Worm (Caenorhabditis elegans) whole organism, midembryonic: Measurements from ENCODE around the gene Y22D7AL.3.

Experiments
- T22C8.4 ChIP-seq: fragments of 200-800 bp; sonication (Bioruptor generic); IDR thresholded peaks from 2 replicates; pipeline ENCODE4 v1.3.6; 2022; ENCODE audit warnings: missing genetic modification characterization, missing compliant biosample characterization
- cog-1 ChIP-seq: sonication (generic microtip); optimal IDR thresholded peaks from 2 replicates; lab custom pipeline; 2016; ENCODE audit warnings: missing genetic modification characterization, missing compliant biosample characterization
- flt-1 ChIP-seq: fragments of 200-800 bp; sonication (Bioruptor generic); IDR thresholded peaks from 2 replicates; pipeline ENCODE4 v1.3.6; 2022; ENCODE audit warnings: missing genetic modification characterization, missing compliant biosample characterization
- klf-2 ChIP-seq: fragments of 200-800 bp; sonication (Bioruptor generic); conservative IDR thresholded peaks from 2 replicates; pipeline ENCODE4 v1.3.6; 2022; ENCODE audit warnings: missing genetic modification reagents, missing genetic modification characterization, missing compliant biosample characterization
- med-1 ChIP-seq: sonication (generic microtip); optimal IDR thresholded peaks from 2 replicates; lab custom pipeline; 2017; ENCODE audit warnings: missing genetic modification characterization, mild to moderate bottlenecking, missing compliant biosample characterization, antibody characterized with exemption, missing genetic modification reagents; ENCODE audit not compliant: insufficient read depth
- ref-1 ChIP-seq: fragments of 200-800 bp; sonication (Bioruptor generic); conservative IDR thresholded peaks from 2 replicates; pipeline ENCODE4 v1.3.6; 2022; ENCODE audit warnings: missing genetic modification reagents, missing genetic modification characterization, missing compliant biosample characterization
- tab-1 ChIP-seq: fragments of 200-800 bp; sonication (Bioruptor generic); IDR thresholded peaks from 2 replicates; pipeline ENCODE4 v1.3.6; 2022; ENCODE audit warnings: missing genetic modification characterization, missing compliant biosample characterization
- ztf-23 ChIP-seq: fragments of 200-800 bp; sonication (Bioruptor generic); IDR thresholded peaks from 2 replicates; pipeline ENCODE4 v1.3.6; 2022; ENCODE audit warnings: missing genetic modification reagents, missing genetic modification characterization, missing compliant biosample characterization
- ztf-29 ChIP-seq: fragments of 200-800 bp; sonication (Bioruptor generic); IDR thresholded peaks from 2 replicates; pipeline ENCODE4 v1.3.6; 2022; ENCODE audit warnings: missing genetic modification reagents, missing genetic modification characterization, missing compliant biosample characterization

Gene Y22D7AL.3

DNA sequence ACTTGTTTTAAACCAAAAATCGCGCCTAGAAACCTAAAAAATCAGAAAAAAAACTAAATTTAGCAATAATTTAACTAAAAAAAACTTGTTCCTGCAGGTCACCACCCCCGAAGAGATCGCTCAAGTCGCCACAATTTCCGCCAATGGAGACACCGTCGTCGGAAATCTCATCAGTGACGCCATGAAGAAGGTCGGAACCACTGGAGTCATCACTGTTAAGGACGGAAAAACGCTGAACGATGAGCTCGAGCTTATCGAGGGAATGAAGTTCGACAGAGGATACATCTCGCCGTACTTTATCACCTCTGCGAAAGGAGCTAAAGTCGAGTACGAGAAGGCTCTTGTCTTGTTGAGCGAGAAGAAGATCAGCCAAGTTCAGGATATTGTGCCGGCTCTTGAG, 19.9 kb upstream of the Y22D7AL.3 start:
- TF ChIP-seq flt-1 = no peak

ce11 chrIII:1622329-1622728, 18.9 kb upstream of the Y22D7AL.3 start:
- no peak for TF ChIP-seq ztf-23
- no peak for TF ChIP-seq T22C8.4
- TF ChIP-seq cog-1 (tag; lab: Kevin White, UChicago) = no peak
- TF ChIP-seq tab-1 (GFP tag; lab: Robert Waterston, UW) = no peak
- no peak for TF ChIP-seq klf-2
- TF ChIP-seq ref-1 (GFP tag; lab: Robert Waterston, UW) = no peak

ce11 chrIII:1625660-1626275, 15.5 kb upstream of the Y22D7AL.3 start:
- TF ChIP-seq ztf-23 = no peak
- TF ChIP-seq T22C8.4 = no peak
- TF ChIP-seq tab-1 (GFP tag; lab: Robert Waterston, UW) = no peak
- no peak for TF ChIP-seq ref-1 (GFP tag; lab: Robert Waterston, UW)
- no peak for TF ChIP-seq flt-1
- TF ChIP-seq klf-2 = no peak

ce11 chrIII:1626524-1626923, 14.7 kb upstream of the Y22D7AL.3 start, which contains the start of gene Y22D7AL.4:
Gene Y22D7AL.4 (plus strand): TSS chrIII:1626632.
- TF ChIP-seq flt-1 (no peak), ref-1 (GFP tag; lab: Robert Waterston, UW) (no peak), ztf-23 (no peak), cog-1 (tag; lab: Kevin White, UChicago) (no peak), med-1 (GFP tag; lab: Kevin White, UChicago) (no peak)

- TF ChIP-seq ztf-23 = no peak
- no peak for TF ChIP-seq ztf-29 (GFP tag; lab: Robert Waterston, UW)
- TF ChIP-seq tab-1 (GFP tag; lab: Robert Waterston, UW) = no peak
- TF ChIP-seq med-1 (GFP tag; lab: Kevin White, UChicago) = no peak
- TF ChIP-seq cog-1 (tag; lab: Kevin White, UChicago) = no peak
- TF ChIP-seq flt-1 = no peak
- no peak for TF ChIP-seq klf-2
- TF ChIP-seq ref-1 (GFP tag; lab: Robert Waterston, UW) = no peak
- no peak for TF ChIP-seq T22C8.4
Observed at ce11 chrIII:1634270-1634669, 7.0 kb upstream of the Y22D7AL.3 start, which contains the start of gene Y22D7AL.11. Gene Y22D7AL.11 (minus strand): TSS chrIII:1634370.

- TF ChIP-seq ztf-29 (GFP tag; lab: Robert Waterston, UW) = no peak
- no peak for TF ChIP-seq ztf-23
- no peak for TF ChIP-seq med-1 (GFP tag; lab: Kevin White, UChicago)
- TF ChIP-seq cog-1 (tag; lab: Kevin White, UChicago) = no peak
- no peak for TF ChIP-seq tab-1 (GFP tag; lab: Robert Waterston, UW)
- TF ChIP-seq flt-1 = no peak
- TF ChIP-seq T22C8.4 = no peak
- no peak for TF ChIP-seq klf-2
- TF ChIP-seq ref-1 (GFP tag; lab: Robert Waterston, UW) = no peak
Observed at ce11 chrIII:1638345-1638744, 2.9 kb upstream of the Y22D7AL.3 start.

DNA sequence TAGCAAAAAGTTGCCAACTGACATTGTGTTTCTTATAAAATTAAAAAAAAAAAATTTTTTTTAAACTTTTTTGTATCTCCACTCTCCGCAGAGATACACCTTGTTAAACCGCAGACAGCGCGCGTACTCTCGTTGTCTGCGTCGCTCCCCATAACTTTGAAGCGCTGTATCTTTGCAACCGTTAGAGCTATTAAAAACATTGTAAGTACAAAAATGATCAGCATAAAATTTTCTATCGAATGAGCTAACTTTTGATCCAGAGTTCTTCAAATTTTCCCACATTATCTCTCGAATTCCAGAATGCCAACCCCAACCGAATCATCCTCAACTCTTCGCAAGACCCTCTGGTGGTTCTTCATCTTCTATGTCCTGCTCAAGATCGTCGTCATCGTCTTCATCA, 10.9 kb downstream of the Y22D7AL.3 start, which contains the start of gene Y22D7AL.1:
Gene Y22D7AL.1 (plus strand): TSS at position 301 of the 400 bp plus-strand sequence.
- no peak for TF ChIP-seq tab-1 (GFP tag; lab: Robert Waterston, UW)
- no peak for TF ChIP-seq ztf-29 (GFP tag; lab: Robert Waterston, UW)
- no peak for TF ChIP-seq ref-1 (GFP tag; lab: Robert Waterston, UW)
- no peak for TF ChIP-seq ztf-23
- no peak for TF ChIP-seq cog-1 (tag; lab: Kevin White, UChicago)
- no peak for TF ChIP-seq T22C8.4
- TF ChIP-seq med-1 (GFP tag; lab: Kevin White, UChicago) = no peak
- TF ChIP-seq flt-1 = no peak
- no peak for TF ChIP-seq klf-2

ce11 chrIII:1652925-1653324, 11.7 kb downstream of the Y22D7AL.3 start:
- no peak for TF ChIP-seq ztf-23
- no peak for TF ChIP-seq cog-1 (tag; lab: Kevin White, UChicago)
- TF ChIP-seq ref-1 (GFP tag; lab: Robert Waterston, UW) = no peak
- no peak for TF ChIP-seq flt-1
- TF ChIP-seq med-1 (GFP tag; lab: Kevin White, UChicago) = no peak
- no peak for TF ChIP-seq klf-2
- TF ChIP-seq T22C8.4 = no peak
- no peak for TF ChIP-seq ztf-29 (GFP tag; lab: Robert Waterston, UW)
- no peak for TF ChIP-seq tab-1 (GFP tag; lab: Robert Waterston, UW)

ce11 chrIII:1657380-1657779, 16.1 kb downstream of the Y22D7AL.3 start, which contains the start of gene cht-4:
Gene cht-4 (minus strand): TSS chrIII:1657480.
- 0 out of 2 replicates have a peak, but pooled peaks have one; percentile 33 for TF ChIP-seq T22C8.4
- TF ChIP-seq ztf-23 = no peak

ce11 chrIII:1659763-1660162, 18.5 kb downstream of the Y22D7AL.3 start, which contains the start of gene Y22D7AL.15:
Gene Y22D7AL.15 (minus strand): TSS chrIII:1659863.
- TF ChIP-seq tab-1 (GFP tag; lab: Robert Waterston, UW) = no peak
- TF ChIP-seq flt-1 = no peak
- TF ChIP-seq T22C8.4 = no peak
- no peak for TF ChIP-seq ref-1 (GFP tag; lab: Robert Waterston, UW)
- no peak for TF ChIP-seq ztf-23
- no peak for TF ChIP-seq ztf-29 (GFP tag; lab: Robert Waterston, UW)

- TF ChIP-seq tab-1 (GFP tag; lab: Robert Waterston, UW) = no peak
- TF ChIP-seq ztf-29 (GFP tag; lab: Robert Waterston, UW) = no peak
- TF ChIP-seq med-1 (GFP tag; lab: Kevin White, UChicago) = no peak
- TF ChIP-seq klf-2 = no peak
- TF ChIP-seq cog-1 (tag; lab: Kevin White, UChicago) = no peak
Observed at ce11 chrIII:1661031-1661430, 19.8 kb downstream of the Y22D7AL.3 start.
